Fruit fly (Drosophila melanogaster): ENCODE measurements around the gene RabGGTb.

- TF ChIP-seq CG16779 (tag; optimal IDR thresholded peaks at IDR 0.05) = no peak
- no peak for TF ChIP-seq CG32006 (GFP tag; optimal IDR thresholded peaks at IDR 0.05)
- TF ChIP-seq CG15336 (GFP tag; IDR thresholded peaks at IDR 0.05) = no peak
- no peak for TF ChIP-seq Sox102F (GFP tag; optimal IDR thresholded peaks at IDR 0.05)
- TF ChIP-seq dac (GFP tag; optimal IDR thresholded peaks at IDR 0.05) = no peak
- TF ChIP-seq Blimp-1 (GFP tag; optimal IDR thresholded peaks at IDR 0.05) = no peak
Observed at dm6 chr2L:2909495-2909894, 30.6 kb downstream of the RabGGTb start.

All from whole organism, prepupa.